Worm (Caenorhabditis elegans) whole organism, L2 larva: ENCODE results near the gene sptf-2.

Source experiments
- C34F6.9 ChIP-seq: fragments of 150-350 bp; optimal IDR thresholded peaks from 2 replicates; lab custom pipeline; 2014; ENCODE audit warnings: missing biosample characterization, missing genetic modification characterization
- F13H6.1 ChIP-seq: sonication (generic microtip); optimal IDR thresholded peaks from 2 replicates; lab custom pipeline; 2016; ENCODE audit warnings: missing genetic modification characterization, missing compliant biosample characterization
- Y55F3AM.14 ChIP-seq: fragments of 200-800 bp; sonication (Bioruptor generic); optimal IDR thresholded peaks from 2 replicates; lab custom pipeline; 2018; ENCODE audit warnings: mild to moderate bottlenecking, missing genetic modification characterization, missing compliant biosample characterization
- alr-1 ChIP-seq: fragments of 150-350 bp; optimal IDR thresholded peaks from 2 replicates; lab custom pipeline; 2014; ENCODE audit warnings: missing biosample characterization, missing genetic modification characterization
- aly-2 ChIP-seq: fragments of 150-350 bp; optimal IDR thresholded peaks from 2 replicates; lab custom pipeline; 2014; ENCODE audit warnings: missing biosample characterization, missing genetic modification characterization
- ceh-82 ChIP-seq: fragments of 150-350 bp; optimal IDR thresholded peaks from 2 replicates; lab custom pipeline; 2014; ENCODE audit warnings: missing biosample characterization, missing genetic modification characterization
- crh-2 ChIP-seq: sonication (generic microtip); optimal IDR thresholded peaks from 2 replicates; lab custom pipeline; 2017; ENCODE audit warnings: missing biosample characterization, missing genetic modification characterization
- egl-27 ChIP-seq: sonication (generic microtip); optimal IDR thresholded peaks from 3 replicates; lab custom pipeline; 2017; ENCODE audit warnings: missing biosample characterization, missing genetic modification reagents, missing genetic modification characterization
- elt-1 ChIP-seq: fragments of 150-350 bp; optimal IDR thresholded peaks from 2 replicates; lab custom pipeline; 2014; ENCODE audit warnings: missing biosample characterization, missing genetic modification characterization
- fos-1 ChIP-seq: fragments of 150-350 bp; optimal IDR thresholded peaks from 2 replicates; lab custom pipeline; 2014; ENCODE audit warnings: missing biosample characterization, missing genetic modification characterization
- gmeb-1 ChIP-seq: fragments of 150-350 bp; optimal IDR thresholded peaks from 2 replicates; lab custom pipeline; 2014; ENCODE audit warnings: missing biosample characterization, missing genetic modification characterization
- lin-11 ChIP-seq: fragments of 150-350 bp; sonication (generic microtip); optimal IDR thresholded peaks from 2 replicates; lab custom pipeline; 2014; ENCODE audit warnings: missing biosample characterization, missing genetic modification characterization, inconsistent platforms, mixed read lengths
- lin-39 ChIP-seq: fragments of 150-350 bp; optimal IDR thresholded peaks from 2 replicates; lab custom pipeline; 2014; ENCODE audit warnings: missing biosample characterization, missing genetic modification reagents, missing genetic modification characterization
- lsy-2 ChIP-seq, 2 experiments: fragments of 150-350 bp in 1 of 2; sonication (generic microtip) in 1 of 2; optimal IDR thresholded peaks; 2 replicates each; lab custom pipeline; 2014 to 2017; ENCODE audit warnings: missing biosample characterization in 2 of 2, missing genetic modification characterization in 2 of 2
- mbf-1 ChIP-seq: sonication (generic microtip); optimal IDR thresholded peaks from 2 replicates; lab custom pipeline; 2017; ENCODE audit warnings: missing biosample characterization, missing genetic modification characterization
- nhr-10 ChIP-seq: sonication (generic microtip); optimal IDR thresholded peaks from 2 replicates; lab custom pipeline; 2017; ENCODE audit warnings: missing biosample characterization, missing genetic modification characterization
- nhr-12 ChIP-seq: fragments of 150-350 bp; optimal IDR thresholded peaks from 2 replicates; lab custom pipeline; 2014; ENCODE audit warnings: missing biosample characterization, missing genetic modification characterization
- nhr-129 ChIP-seq: fragments of 150-350 bp; optimal IDR thresholded peaks from 2 replicates; lab custom pipeline; 2014; ENCODE audit warnings: missing biosample characterization, missing genetic modification characterization
- nhr-23 ChIP-seq: fragments of 150-350 bp; optimal IDR thresholded peaks from 2 replicates; lab custom pipeline; 2014; ENCODE audit warnings: missing biosample characterization, missing genetic modification reagents, missing genetic modification characterization
- nhr-237 ChIP-seq: fragments of 150-350 bp; optimal IDR thresholded peaks from 2 replicates; lab custom pipeline; 2014; ENCODE audit warnings: missing biosample characterization, missing genetic modification characterization
- nhr-6 ChIP-seq: fragments of 150-350 bp; optimal IDR thresholded peaks from 2 replicates; lab custom pipeline; 2014; ENCODE audit warnings: missing biosample characterization, missing genetic modification characterization
- sem-4 ChIP-seq: fragments of 150-350 bp; optimal IDR thresholded peaks from 2 replicates; lab custom pipeline; 2014; ENCODE audit warnings: missing biosample characterization, missing genetic modification reagents, missing genetic modification characterization
- skn-1 ChIP-seq: sonication (generic microtip); optimal IDR thresholded peaks from 2 replicates; lab custom pipeline; 2017; ENCODE audit warnings: missing biosample characterization, missing genetic modification characterization
- sma-3 ChIP-seq: sonication (generic microtip); optimal IDR thresholded peaks from 2 replicates; lab custom pipeline; 2016; ENCODE audit warnings: missing genetic modification reagents, missing genetic modification characterization, missing compliant biosample characterization
- sma-9 ChIP-seq, 2 experiments: fragments of 150-350 bp in 1 of 2; sonication (generic microtip) in 1 of 2; optimal IDR thresholded peaks; 2 replicates each; lab custom pipeline; 2014 to 2016; ENCODE audit warnings: missing genetic modification characterization in 2 of 2, mild to moderate bottlenecking in 1 of 2, missing biosample characterization in 1 of 2, missing compliant biosample characterization in 1 of 2, missing genetic modification reagents in 1 of 2, moderate library complexity in 1 of 2
- snpc-4 ChIP-seq: fragments of 150-350 bp; optimal IDR thresholded peaks from 2 replicates; lab custom pipeline; 2014; ENCODE audit warnings: missing biosample characterization, missing genetic modification characterization
- unc-55 ChIP-seq: fragments of 150-350 bp; sonication (generic microtip); optimal IDR thresholded peaks from 3 replicates; lab custom pipeline; 2014; ENCODE audit warnings: missing biosample characterization, missing genetic modification reagents, missing genetic modification characterization
- zag-1 ChIP-seq: fragments of 150-350 bp; optimal IDR thresholded peaks from 2 replicates; lab custom pipeline; 2014; ENCODE audit warnings: missing biosample characterization, missing genetic modification characterization
- ztf-1 ChIP-seq: fragments of 200-800 bp; sonication (Bioruptor generic); conservative IDR thresholded peaks from 2 replicates; pipeline ENCODE4 v1.3.6; 2022; ENCODE audit warnings: missing genetic modification characterization, missing compliant biosample characterization
- ztf-11 ChIP-seq: sonication (generic microtip); optimal IDR thresholded peaks from 2 replicates; lab custom pipeline; 2017; ENCODE audit warnings: missing biosample characterization, missing genetic modification characterization
- ztf-4 ChIP-seq: fragments of 150-350 bp; optimal IDR thresholded peaks from 2 replicates; lab custom pipeline; 2014; ENCODE audit warnings: missing biosample characterization, missing genetic modification characterization

Gene sptf-2

ce11 chrII:8590684-8591083, 34.6 kb upstream of the sptf-2 start, which contains the start of gene aptf-4:
Gene aptf-4 (plus strand): TSS chrII:8590984.
- no peak for TF ChIP-seq snpc-4
- peak; percentile 26 for TF ChIP-seq unc-55 (GFP tag; lab: Kevin White, UChicago)

DNA sequence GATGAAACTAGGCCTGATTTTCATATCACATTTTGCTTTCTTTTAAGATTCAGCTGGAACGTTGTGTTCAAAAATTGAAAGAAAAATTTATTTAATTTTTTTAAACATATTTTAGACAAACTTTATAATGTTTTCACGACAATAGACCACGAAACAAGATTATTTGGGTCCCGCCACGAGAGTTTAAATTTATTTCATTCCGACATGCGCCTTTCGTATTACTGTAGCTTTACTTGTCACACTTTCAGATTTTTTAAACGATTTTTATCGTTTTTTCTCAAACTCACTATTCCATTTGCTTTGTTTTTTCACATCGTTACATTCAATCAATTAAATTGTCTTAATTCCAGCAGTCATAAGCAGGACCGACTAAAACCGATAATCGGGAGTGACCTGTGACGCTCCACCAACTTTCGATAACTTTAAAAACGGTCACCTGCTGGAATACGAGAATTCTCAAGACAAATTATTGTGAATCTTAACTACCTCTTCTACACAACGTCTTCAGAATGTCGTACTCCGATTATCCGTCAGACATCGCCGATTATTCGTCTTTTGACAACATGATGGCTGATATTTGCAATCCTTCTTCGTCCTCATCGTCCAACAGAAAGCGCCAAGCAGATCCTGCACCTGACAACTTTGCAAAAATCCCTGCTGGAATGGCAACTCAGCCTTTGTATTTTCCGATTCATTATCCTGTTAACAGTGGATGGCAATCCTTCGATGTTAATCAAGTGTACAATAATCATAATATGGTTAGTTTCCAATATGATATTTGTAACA, 31.2 kb upstream of the sptf-2 start, which contains the start of gene aptf-3:
TSS of gene aptf-3 (plus strand) at position 351 of the 786 bp plus-strand sequence.
- TF ChIP-seq lin-39 (tag; lab: Kevin White, UChicago) (no peak), sma-9 (GFP tag; optimal IDR thresholded peaks at IDR 0.05; lab: Kevin White, UChicago) (no peak), sma-9 (tag; optimal IDR thresholded peaks at IDR 0.05; lab: Kevin White, UChicago) (no peak), nhr-10 (tag; lab: Kevin White, UChicago) (no peak), nhr-12 (tag; lab: Kevin White, UChicago) (no peak), fos-1 (tag; lab: Kevin White, UChicago) (no peak), Y55F3AM.14 (no peak), mbf-1 (tag; lab: Kevin White, UChicago) (no peak), ztf-1 (GFP tag; lab: Robert Waterston, UW) (no peak), nhr-237 (no peak), nhr-23 (tag; lab: Kevin White, UChicago) (no peak), snpc-4 (no peak), aly-2 (tag; lab: Kevin White, UChicago) (no peak), zag-1 (tag; lab: Kevin White, UChicago) (no peak), nhr-6 (tag; lab: Kevin White, UChicago) (no peak)

DNA sequence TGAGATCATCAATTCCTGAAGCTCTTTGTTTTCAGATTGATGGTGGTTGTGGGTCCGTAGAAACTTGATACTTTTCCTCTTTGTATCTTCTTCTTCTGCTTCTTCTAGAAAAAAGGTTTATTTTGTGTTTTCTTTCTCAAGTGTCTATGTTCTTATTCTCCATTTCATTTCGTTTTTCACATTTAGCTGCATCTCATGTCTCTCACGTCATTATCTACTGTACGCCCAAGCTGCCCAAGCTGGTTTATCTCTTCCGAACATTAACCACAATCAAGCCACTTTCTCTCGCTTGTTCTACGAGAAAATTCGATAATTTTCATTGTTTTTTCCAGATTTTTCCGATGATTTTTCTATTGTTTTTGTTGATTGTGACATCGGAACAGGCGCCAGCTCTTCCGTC, 26.0 kb upstream of the sptf-2 start, which contains the start of gene F28C6.5:
TSS of gene F28C6.5 (plus strand) at position 301 of the 400 bp plus-strand sequence.
- TF ChIP-seq sma-9 (GFP tag; optimal IDR thresholded peaks at IDR 0.05; lab: Kevin White, UChicago) (no peak), sma-9 (tag; optimal IDR thresholded peaks at IDR 0.05; lab: Kevin White, UChicago) (no peak), ztf-1 (GFP tag; lab: Robert Waterston, UW) (no peak), F13H6.1 (tag; lab: Kevin White, UChicago) (no peak), aly-2 (tag; lab: Kevin White, UChicago) (no peak), Y55F3AM.14 (no peak), alr-1 (no peak), lin-11 (tag; lab: Kevin White, UChicago) (no peak), skn-1 (tag; lab: Kevin White, UChicago) (no peak)

ce11 chrII:8600165-8600564, 25.1 kb upstream of the sptf-2 start, which contains the start of gene pigg-1:
Gene pigg-1 (minus strand): TSS chrII:8600265.
- no peak for TF ChIP-seq snpc-4

DNA sequence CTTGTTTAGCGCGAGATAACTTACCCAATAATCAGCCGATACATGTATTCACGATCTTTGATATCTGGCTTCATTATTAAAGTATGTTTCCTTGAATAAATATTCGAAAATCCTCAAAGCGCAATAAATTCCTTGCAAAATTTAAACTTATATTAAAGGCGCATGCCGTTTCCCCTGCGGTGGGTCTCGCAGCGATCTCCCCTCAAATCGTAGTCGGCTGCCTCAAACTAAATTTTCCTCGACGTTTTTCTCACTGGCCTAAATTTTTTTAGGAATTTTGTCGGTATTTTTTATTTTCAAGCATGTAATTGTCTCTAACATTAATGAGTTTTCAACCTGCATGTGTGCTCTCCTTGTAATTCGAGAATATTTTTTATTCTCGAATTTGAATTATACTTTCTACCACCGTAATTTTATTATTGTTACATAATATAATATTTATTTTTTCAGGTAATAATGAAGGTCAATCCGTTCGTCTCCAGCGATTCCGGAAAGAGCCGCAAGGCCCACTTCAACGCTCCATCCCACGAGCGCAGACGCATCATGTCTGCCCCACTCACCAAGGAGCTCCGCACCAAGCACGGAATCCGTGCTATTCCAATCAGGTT, 22.8 kb upstream of the sptf-2 start, which contains the start of the genes cpf-1 and rpl-26:
TSS of gene cpf-1 (minus strand) at position 104 of the 608 bp plus-strand sequence.
TSS of gene rpl-26 (plus strand) at position 449 of the 608 bp plus-strand sequence.
- TF ChIP-seq fos-1 (tag; lab: Kevin White, UChicago) = peak; percentile 33
- no peak for TF ChIP-seq elt-1
- peak; percentile 77 for TF ChIP-seq C34F6.9
- TF ChIP-seq sma-3 = peak; percentile 4
- no peak for TF ChIP-seq ztf-4 (tag; lab: Kevin White, UChicago)
- no peak for TF ChIP-seq lin-11 (tag; lab: Kevin White, UChicago)
- peak; percentile 22 to 89 for TF ChIP-seq lsy-2 (tag; optimal IDR thresholded peaks at IDR 0.05; lab: Kevin White, UChicago)
- peak; percentile 24 for TF ChIP-seq sma-9 (GFP tag; optimal IDR thresholded peaks at IDR 0.05; lab: Kevin White, UChicago)
- TF ChIP-seq sma-9 (tag; optimal IDR thresholded peaks at IDR 0.05; lab: Kevin White, UChicago) = no peak
- peak; percentile 47 for TF ChIP-seq nhr-129 (tag; lab: Kevin White, UChicago)
- peak; percentile 75 for TF ChIP-seq snpc-4
- TF ChIP-seq ztf-1 (GFP tag; lab: Robert Waterston, UW) = no peak
- TF ChIP-seq gmeb-1 (tag; lab: Kevin White, UChicago) = peak; percentile 71
- TF ChIP-seq unc-55 (GFP tag; lab: Kevin White, UChicago) = peak; percentile 75
- TF ChIP-seq egl-27 (tag; lab: Kevin White, UChicago) = no peak
- peak; percentile 49 for TF ChIP-seq sem-4
- TF ChIP-seq ztf-11 = no peak
- TF ChIP-seq crh-2 (tag; lab: Kevin White, UChicago) = peak; percentile 60
- TF ChIP-seq ceh-82 (tag; lab: Kevin White, UChicago) = no peak
- no peak for TF ChIP-seq nhr-6 (tag; lab: Kevin White, UChicago)
- no peak for TF ChIP-seq Y55F3AM.14
